Worm (Caenorhabditis elegans) whole organism, L2 larva: Measurements from ENCODE around the gene nlp-41.

ENCODE experiments used
- C34F6.9 ChIP-seq: fragments of 150-350 bp; optimal IDR thresholded peaks from 2 replicates; lab custom pipeline; 2014; ENCODE audit warnings: missing biosample characterization, missing genetic modification characterization
- F13H6.1 ChIP-seq: sonication (generic microtip); optimal IDR thresholded peaks from 2 replicates; lab custom pipeline; 2016; ENCODE audit warnings: missing genetic modification characterization, missing compliant biosample characterization
- R02D3.7 ChIP-seq: fragments of 150-350 bp; optimal IDR thresholded peaks from 2 replicates; lab custom pipeline; 2014; ENCODE audit warnings: missing biosample characterization, missing genetic modification characterization
- ZK546.5 ChIP-seq: sonication (generic microtip); optimal IDR thresholded peaks from 2 replicates; lab custom pipeline; 2017; ENCODE audit warnings: missing biosample characterization, missing genetic modification characterization
- ama-1 ChIP-seq: fragments of 150-350 bp; optimal IDR thresholded peaks from 2 replicates; lab custom pipeline; 2018; ENCODE audit warnings: inconsistent platforms
- ceh-16 ChIP-seq: fragments of 150-350 bp; optimal IDR thresholded peaks from 2 replicates; lab custom pipeline; 2014; ENCODE audit warnings: missing biosample characterization, missing genetic modification characterization
- crh-2 ChIP-seq: sonication (generic microtip); optimal IDR thresholded peaks from 2 replicates; lab custom pipeline; 2017; ENCODE audit warnings: missing biosample characterization, missing genetic modification characterization
- dmd-4 ChIP-seq: sonication (generic microtip); optimal IDR thresholded peaks from 2 replicates; lab custom pipeline; 2017; ENCODE audit warnings: missing biosample characterization, missing genetic modification characterization
- egl-27 ChIP-seq: sonication (generic microtip); optimal IDR thresholded peaks from 3 replicates; lab custom pipeline; 2017; ENCODE audit warnings: missing biosample characterization, missing genetic modification reagents, missing genetic modification characterization
- fos-1 ChIP-seq: fragments of 150-350 bp; optimal IDR thresholded peaks from 2 replicates; lab custom pipeline; 2014; ENCODE audit warnings: missing biosample characterization, missing genetic modification characterization
- gmeb-1 ChIP-seq: fragments of 150-350 bp; optimal IDR thresholded peaks from 2 replicates; lab custom pipeline; 2014; ENCODE audit warnings: missing biosample characterization, missing genetic modification characterization
- lin-11 ChIP-seq: fragments of 150-350 bp; sonication (generic microtip); optimal IDR thresholded peaks from 2 replicates; lab custom pipeline; 2014; ENCODE audit warnings: missing biosample characterization, missing genetic modification characterization, inconsistent platforms, mixed read lengths
- lin-13 ChIP-seq: fragments of 150-350 bp; optimal IDR thresholded peaks from 2 replicates; lab custom pipeline; 2014; ENCODE audit warnings: missing biosample characterization, missing genetic modification reagents, missing genetic modification characterization
- lsy-2 ChIP-seq, 2 experiments: fragments of 150-350 bp in 1 of 2; sonication (generic microtip) in 1 of 2; optimal IDR thresholded peaks; 2 replicates each; lab custom pipeline; 2014 to 2017; ENCODE audit warnings: missing biosample characterization in 2 of 2, missing genetic modification characterization in 2 of 2
- nhr-10 ChIP-seq: sonication (generic microtip); optimal IDR thresholded peaks from 2 replicates; lab custom pipeline; 2017; ENCODE audit warnings: missing biosample characterization, missing genetic modification characterization
- nhr-11 ChIP-seq: fragments of 150-350 bp; optimal IDR thresholded peaks from 2 replicates; lab custom pipeline; 2014; ENCODE audit warnings: missing biosample characterization, missing genetic modification characterization
- nhr-129 ChIP-seq: fragments of 150-350 bp; optimal IDR thresholded peaks from 2 replicates; lab custom pipeline; 2014; ENCODE audit warnings: missing biosample characterization, missing genetic modification characterization
- nhr-23 ChIP-seq: fragments of 150-350 bp; optimal IDR thresholded peaks from 2 replicates; lab custom pipeline; 2014; ENCODE audit warnings: missing biosample characterization, missing genetic modification reagents, missing genetic modification characterization
- nhr-237 ChIP-seq: fragments of 150-350 bp; optimal IDR thresholded peaks from 2 replicates; lab custom pipeline; 2014; ENCODE audit warnings: missing biosample characterization, missing genetic modification characterization
- nhr-25 ChIP-seq: fragments of 150-350 bp; sonication (generic microtip); optimal IDR thresholded peaks from 3 replicates; lab custom pipeline; 2014; ENCODE audit warnings: missing biosample characterization, missing genetic modification characterization
- nhr-6 ChIP-seq: fragments of 150-350 bp; optimal IDR thresholded peaks from 2 replicates; lab custom pipeline; 2014; ENCODE audit warnings: missing biosample characterization, missing genetic modification characterization
- nhr-77 ChIP-seq: fragments of 150-350 bp; optimal IDR thresholded peaks from 2 replicates; lab custom pipeline; 2014; ENCODE audit warnings: missing biosample characterization, missing genetic modification characterization
- sem-4 ChIP-seq: fragments of 150-350 bp; optimal IDR thresholded peaks from 2 replicates; lab custom pipeline; 2014; ENCODE audit warnings: missing biosample characterization, missing genetic modification reagents, missing genetic modification characterization
- sma-3 ChIP-seq: sonication (generic microtip); optimal IDR thresholded peaks from 2 replicates; lab custom pipeline; 2016; ENCODE audit warnings: missing genetic modification reagents, missing genetic modification characterization, missing compliant biosample characterization
- snpc-4 ChIP-seq: fragments of 150-350 bp; optimal IDR thresholded peaks from 2 replicates; lab custom pipeline; 2014; ENCODE audit warnings: missing biosample characterization, missing genetic modification characterization
- unc-55 ChIP-seq: fragments of 150-350 bp; sonication (generic microtip); optimal IDR thresholded peaks from 3 replicates; lab custom pipeline; 2014; ENCODE audit warnings: missing biosample characterization, missing genetic modification reagents, missing genetic modification characterization
- zag-1 ChIP-seq: fragments of 150-350 bp; optimal IDR thresholded peaks from 2 replicates; lab custom pipeline; 2014; ENCODE audit warnings: missing biosample characterization, missing genetic modification characterization
- ztf-1 ChIP-seq: fragments of 200-800 bp; sonication (Bioruptor generic); conservative IDR thresholded peaks from 2 replicates; pipeline ENCODE4 v1.3.6; 2022; ENCODE audit warnings: missing genetic modification characterization, missing compliant biosample characterization
- ztf-11 ChIP-seq: sonication (generic microtip); optimal IDR thresholded peaks from 2 replicates; lab custom pipeline; 2017; ENCODE audit warnings: missing biosample characterization, missing genetic modification characterization

The nlp-41 gene

DNA sequence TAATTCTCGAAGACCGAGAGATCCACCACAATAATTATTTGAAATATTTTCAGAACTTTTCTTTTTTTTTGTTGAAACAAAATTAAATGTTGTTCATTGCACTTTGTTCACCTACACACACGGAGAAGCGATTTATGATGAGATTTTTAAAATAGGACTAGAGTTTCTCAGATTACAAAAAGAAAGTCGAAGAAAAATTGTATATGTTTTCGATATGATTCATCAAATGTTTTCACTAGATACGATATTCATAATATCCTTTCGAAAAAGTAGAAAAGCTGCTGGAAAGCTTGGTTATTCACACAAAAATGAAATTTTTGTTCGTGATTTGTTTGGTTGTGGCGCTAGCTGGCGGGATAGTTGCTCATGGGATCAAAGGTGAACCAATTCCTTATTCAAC, 25.7 kb upstream of the nlp-41 start, which contains the start of gene F57C2.4:
F57C2.4 (plus strand) TSS at position 301 of the 400 bp plus-strand sequence.
- TF ChIP-seq lsy-2 (tag; optimal IDR thresholded peaks at IDR 0.05; lab: Kevin White, UChicago), result no peak
- TF ChIP-seq, all 48 proteins: peak for 0

- TF ChIP-seq ztf-11, result no peak
- TF ChIP-seq sem-4 (tag; lab: Kevin White, UChicago), result no peak
- TF ChIP-seq snpc-4 (tag; lab: Kevin White, UChicago), result no peak
- TF ChIP-seq nhr-237 (tag; lab: Kevin White, UChicago), result no peak
- TF ChIP-seq lin-11 (tag; lab: Kevin White, UChicago), result no peak
- TF ChIP-seq lsy-2 (tag; optimal IDR thresholded peaks at IDR 0.05; lab: Kevin White, UChicago), result no peak
- TF ChIP-seq fos-1 (tag; lab: Kevin White, UChicago), result no peak
- TF ChIP-seq egl-27 (tag; lab: Kevin White, UChicago), result no peak
- no peak for TF ChIP-seq nhr-11
Observed at ce11 chrII:14527104-14527503, 23.6 kb upstream of the nlp-41 start.

- peak; percentile 72 for TF ChIP-seq nhr-129
- TF ChIP-seq R02D3.7 (tag; lab: Kevin White, UChicago), result no peak
- no peak for TF ChIP-seq dmd-4
- peak; percentile 33 for TF ChIP-seq gmeb-1 (tag; lab: Kevin White, UChicago)
- TF ChIP-seq unc-55 (GFP tag; lab: Kevin White, UChicago), result peak; percentile 88
- peak; percentile 46 for TF ChIP-seq fos-1 (tag; lab: Kevin White, UChicago)
- peak; percentile 84 for TF ChIP-seq sma-3 (GFP tag; lab: Kevin White, UChicago)
- TF ChIP-seq lin-13 (GFP tag; lab: Kevin White, UChicago), result peak; percentile 65
- TF ChIP-seq crh-2 (tag; lab: Kevin White, UChicago), result peak; percentile 70
- no peak for TF ChIP-seq nhr-10 (tag; lab: Kevin White, UChicago)
- TF ChIP-seq lsy-2 (tag; optimal IDR thresholded peaks at IDR 0.05; lab: Kevin White, UChicago), result peak; percentile 82 to 98
- peak; percentile 63 for TF ChIP-seq nhr-25 (tag; lab: Kevin White, UChicago)
- peak; percentile 59 for TF ChIP-seq F13H6.1 (tag; lab: Kevin White, UChicago)
- TF ChIP-seq snpc-4 (tag; lab: Kevin White, UChicago), result peak; percentile 2
- peak; percentile 81 for TF ChIP-seq C34F6.9
Observed at ce11 chrII:14528233-14528802, 22.4 kb upstream of the nlp-41 start, which contains the start of the genes F57C2.5 and spat-1. Gene F57C2.5 (minus strand): TSS chrII:14528239. Gene spat-1 (plus strand): TSS chrII:14528752.

- TF ChIP-seq zag-1, result no peak
- TF ChIP-seq ama-1, result no peak
- no peak for TF ChIP-seq ceh-16 (tag; lab: Kevin White, UChicago)
- no peak for TF ChIP-seq nhr-129
- TF ChIP-seq crh-2 (tag; lab: Kevin White, UChicago), result no peak
- no peak for TF ChIP-seq nhr-10 (tag; lab: Kevin White, UChicago)
- TF ChIP-seq nhr-23 (tag; lab: Kevin White, UChicago), result no peak
- no peak for TF ChIP-seq R02D3.7 (tag; lab: Kevin White, UChicago)
Observed at ce11 chrII:14534000-14534399, 16.7 kb upstream of the nlp-41 start, which contains the start of gene C04H5.1. Gene C04H5.1 (plus strand): TSS chrII:14534300.

DNA sequence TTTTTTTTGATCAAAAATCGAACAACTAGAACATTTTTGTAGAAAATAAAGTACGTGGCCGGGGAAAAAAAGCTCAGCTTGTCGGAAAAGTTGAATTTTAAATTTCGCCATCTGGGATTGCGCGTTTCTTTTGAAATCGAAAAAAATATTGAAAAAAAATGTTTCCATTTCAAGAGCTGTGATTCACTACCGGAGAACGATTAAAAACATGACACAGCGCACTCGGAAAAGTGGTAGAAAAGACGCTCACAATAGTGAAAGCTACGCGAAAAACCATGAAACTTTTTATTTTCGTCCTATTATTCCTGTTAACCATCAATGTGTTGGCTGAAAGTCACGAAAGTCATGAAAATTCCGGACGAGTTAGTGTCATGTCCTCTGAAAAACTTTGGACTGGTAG, 13.0 kb upstream of the nlp-41 start, which contains the start of the genes clec-147 and C04H5.7:
clec-147 (minus strand) TSS at position 101 of the 400 bp plus-strand sequence.
C04H5.7 (plus strand) TSS at position 219 of the 400 bp plus-strand sequence.
- TF ChIP-seq nhr-23 (tag; lab: Kevin White, UChicago) (no peak), nhr-6 (no peak), nhr-11 (no peak), ZK546.5 (no peak), lin-11 (tag; lab: Kevin White, UChicago) (no peak), lin-13 (GFP tag; lab: Kevin White, UChicago) (no peak), egl-27 (tag; lab: Kevin White, UChicago) (no peak), ztf-1 (GFP tag; lab: Robert Waterston, UW) (no peak), sem-4 (tag; lab: Kevin White, UChicago) (no peak), nhr-77 (no peak)

DNA sequence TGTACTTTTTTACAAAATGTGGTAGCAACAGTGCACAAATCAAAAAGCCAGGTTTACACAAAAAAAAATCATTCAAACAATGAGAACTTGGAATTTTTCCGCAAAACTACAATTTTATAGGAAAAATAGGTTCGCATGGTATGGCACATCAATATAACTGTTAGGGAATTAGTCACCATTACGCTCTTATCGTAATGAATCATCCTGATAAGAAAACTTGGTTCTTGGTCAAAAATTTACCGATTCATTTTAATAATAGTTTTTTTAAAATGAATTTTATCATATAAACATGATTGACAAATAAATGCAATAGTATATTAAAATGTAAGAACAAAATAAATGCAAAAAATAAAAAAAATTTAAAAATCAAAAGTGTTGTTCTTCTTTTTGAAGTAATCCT, 10.2 kb upstream of the nlp-41 start:
- no peak for TF ChIP-seq unc-55 (GFP tag; lab: Kevin White, UChicago)
- TF ChIP-seq nhr-25 (tag; lab: Kevin White, UChicago), result no peak
- no peak for TF ChIP-seq nhr-10 (tag; lab: Kevin White, UChicago)
- no peak for TF ChIP-seq ama-1
- TF ChIP-seq fos-1 (tag; lab: Kevin White, UChicago), result peak; percentile 84
- no peak for TF ChIP-seq lsy-2 (tag; optimal IDR thresholded peaks at IDR 0.05; lab: Kevin White, UChicago)
- TF ChIP-seq nhr-129, result no peak
- TF ChIP-seq nhr-23 (tag; lab: Kevin White, UChicago), result no peak
